Fruit fly (Drosophila melanogaster) whole organism: ENCODE results near the gene bmm.

ENCODE experiments used
- CG8478 ChIP-seq: fragments of >200 bp; optimal IDR thresholded peaks from 2 replicates; lab custom pipeline; 2018; ENCODE audit warnings: inconsistent platforms
- Dll ChIP-seq: fragments of >200 bp; optimal IDR thresholded peaks from 2 replicates; lab custom pipeline; 2017
- EcR ChIP-seq, 2 experiments: fragments of >200 bp; optimal IDR thresholded peaks; 2 replicates each; lab custom pipeline; 2017; ENCODE audit warnings: missing biosample characterization in 2 of 2, missing genetic modification characterization in 2 of 2, missing genetic modification reagents in 2 of 2
- pan ChIP-seq: fragments of >200 bp; optimal IDR thresholded peaks from 2 replicates; lab custom pipeline; 2017
- psq ChIP-seq: fragments of >200 bp; optimal IDR thresholded peaks from 2 replicates; lab custom pipeline; 2017
- usp ChIP-seq: fragments of >200 bp; optimal IDR thresholded peaks from 2 replicates; lab custom pipeline; 2017; ENCODE audit warnings: missing biosample characterization, missing genetic modification characterization, mixed read lengths

Gene bmm

DNA sequence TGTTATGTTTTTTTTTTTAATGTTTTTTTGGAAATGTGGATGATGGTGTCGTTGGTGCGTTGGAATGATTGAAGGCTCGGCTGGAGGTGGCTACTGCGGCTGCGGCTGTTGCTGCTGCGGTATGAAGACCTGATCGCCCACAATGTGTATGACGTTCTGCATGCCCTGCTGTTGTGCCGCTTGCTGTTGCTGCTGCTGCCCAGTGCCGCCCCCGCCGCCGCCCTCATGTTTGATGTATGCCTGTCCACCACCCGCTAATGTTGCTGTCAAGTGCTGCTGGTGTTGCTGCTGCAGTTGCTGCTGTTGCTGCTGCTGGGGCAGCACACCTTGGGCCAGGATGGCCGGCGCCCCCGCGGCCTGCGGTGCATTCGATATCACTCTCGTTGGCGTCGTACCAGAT lies 33.4 kb downstream of the bmm start:
- no peak for TF ChIP-seq CG8478 (lab: Kevin White, UChicago)
- no peak for TF ChIP-seq pan (lab: Kevin White, UChicago)
- no peak for TF ChIP-seq psq (lab: Kevin White, UChicago)
- TF ChIP-seq Dll (lab: Kevin White, UChicago): no peak
- no peak for TF ChIP-seq usp (GFP tag; lab: Kevin White, UChicago)
- TF ChIP-seq EcR (GFP tag; optimal IDR thresholded peaks at IDR 0.05; lab: Kevin White, UChicago): no peak

DNA sequence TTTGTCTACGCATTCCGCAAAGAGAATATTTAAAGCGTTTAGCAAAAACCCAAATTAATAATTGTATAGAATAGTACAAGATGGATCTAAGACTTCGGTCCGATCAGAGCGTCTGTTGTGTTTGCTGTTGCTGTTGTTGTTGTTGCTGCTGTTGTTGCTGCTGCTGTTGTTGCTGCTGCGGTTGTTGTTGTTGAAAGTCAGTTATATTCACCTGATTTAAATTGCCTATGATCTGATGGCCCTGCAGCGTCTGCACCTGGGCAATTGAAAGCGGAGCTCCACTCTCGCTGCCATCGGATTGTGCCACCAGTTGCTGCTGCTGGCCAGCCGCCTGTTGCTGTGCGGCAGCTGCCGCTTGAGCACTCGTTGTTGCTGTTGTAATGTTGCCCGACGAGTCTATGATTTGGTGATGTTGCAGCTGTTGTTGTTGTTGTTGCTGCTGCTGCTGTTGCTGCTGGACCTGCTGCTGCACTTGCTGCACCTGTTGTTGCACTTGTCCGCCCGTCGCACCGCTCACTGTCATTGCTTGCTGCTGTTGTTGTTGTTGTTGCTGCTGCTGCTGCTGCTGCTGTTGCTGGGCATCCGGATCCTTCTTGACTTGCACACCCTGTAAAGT lies 35.0 kb downstream of the bmm start:
- TF ChIP-seq usp (GFP tag; lab: Kevin White, UChicago) (no peak), pan (lab: Kevin White, UChicago) (no peak), psq (lab: Kevin White, UChicago) (no peak)

DNA sequence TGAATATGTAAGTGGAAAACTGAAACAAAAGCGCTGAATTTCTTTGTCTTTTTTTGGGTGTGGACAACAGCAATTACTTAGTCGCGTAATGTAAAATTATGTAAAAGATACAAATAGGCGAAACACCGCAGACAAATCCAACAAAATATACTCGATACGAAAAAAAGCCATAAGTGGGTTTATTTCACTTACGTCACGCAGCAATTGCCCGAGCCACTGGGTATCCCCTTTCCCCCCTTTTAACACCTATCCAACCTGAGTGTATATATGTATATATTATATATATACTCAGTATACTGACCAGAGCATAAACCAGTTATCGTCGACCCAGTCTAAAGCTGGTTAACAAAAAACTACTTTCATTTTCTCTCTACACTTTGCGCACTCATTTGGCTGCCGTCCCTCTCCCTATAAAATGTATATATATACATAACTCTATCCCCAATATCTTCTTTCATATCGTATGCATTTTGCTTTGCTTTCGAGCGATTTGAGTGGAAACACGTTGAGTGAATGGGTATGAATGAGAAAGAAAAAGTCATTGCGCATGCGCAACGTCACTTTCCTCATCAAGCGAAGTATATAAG lies 43.0 kb downstream of the bmm start:
- TF ChIP-seq Dll (lab: Kevin White, UChicago) (no peak), CG8478 (lab: Kevin White, UChicago) (no peak), EcR (GFP tag; optimal IDR thresholded peaks at IDR 0.05; lab: Kevin White, UChicago) (no peak), usp (GFP tag; lab: Kevin White, UChicago) (no peak), psq (lab: Kevin White, UChicago) (no peak), pan (lab: Kevin White, UChicago) (no peak)

DNA sequence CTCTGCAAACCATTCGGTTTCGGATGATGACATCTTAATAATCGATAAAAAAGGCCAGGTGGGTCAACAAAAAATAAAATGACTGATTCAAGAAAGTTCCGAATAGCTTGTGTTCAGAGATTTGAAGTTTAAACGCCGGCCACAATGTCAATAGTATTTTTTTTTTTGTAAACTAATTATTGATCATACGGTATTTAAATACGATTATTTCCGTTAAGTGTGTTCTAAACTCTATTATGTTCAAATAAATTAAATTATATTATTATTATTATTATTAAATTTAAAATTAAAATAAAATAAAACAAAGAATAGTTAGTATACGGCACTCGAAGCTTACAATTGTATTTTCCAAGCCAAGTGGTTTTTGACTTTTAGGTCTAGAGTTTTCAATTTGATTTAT lies 52.8 kb downstream of the bmm start, which contains the start of gene CG13471:
TSS of gene CG13471 (minus strand) at position 101 of the 400 bp plus-strand sequence.
- no peak for TF ChIP-seq psq (lab: Kevin White, UChicago)

DNA sequence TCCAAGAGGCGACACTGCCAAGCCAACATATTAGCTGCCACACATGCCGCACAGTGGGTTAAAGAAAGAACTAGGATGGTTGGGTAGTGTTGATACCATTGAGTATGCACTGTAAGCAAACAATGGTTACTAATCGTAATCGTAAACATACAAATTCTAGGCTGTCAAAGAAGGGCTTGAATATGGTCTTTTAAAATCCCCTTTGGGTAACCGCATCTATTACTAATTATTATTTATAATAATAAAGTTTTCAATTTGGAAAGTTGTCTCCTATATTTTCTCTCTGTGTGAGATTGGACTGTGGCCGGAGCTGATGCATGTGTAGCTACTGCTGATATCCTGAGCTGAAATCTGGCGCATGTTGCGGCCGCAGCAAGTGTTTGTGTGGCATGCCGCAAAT lies 54.4 kb downstream of the bmm start:
- no peak for TF ChIP-seq CG8478 (lab: Kevin White, UChicago)
- TF ChIP-seq Dll (lab: Kevin White, UChicago): no peak
- TF ChIP-seq EcR (GFP tag; optimal IDR thresholded peaks at IDR 0.05; lab: Kevin White, UChicago): no peak
- TF ChIP-seq psq (lab: Kevin White, UChicago): no peak
- no peak for TF ChIP-seq pan (lab: Kevin White, UChicago)
- no peak for TF ChIP-seq usp (GFP tag; lab: Kevin White, UChicago)

DNA sequence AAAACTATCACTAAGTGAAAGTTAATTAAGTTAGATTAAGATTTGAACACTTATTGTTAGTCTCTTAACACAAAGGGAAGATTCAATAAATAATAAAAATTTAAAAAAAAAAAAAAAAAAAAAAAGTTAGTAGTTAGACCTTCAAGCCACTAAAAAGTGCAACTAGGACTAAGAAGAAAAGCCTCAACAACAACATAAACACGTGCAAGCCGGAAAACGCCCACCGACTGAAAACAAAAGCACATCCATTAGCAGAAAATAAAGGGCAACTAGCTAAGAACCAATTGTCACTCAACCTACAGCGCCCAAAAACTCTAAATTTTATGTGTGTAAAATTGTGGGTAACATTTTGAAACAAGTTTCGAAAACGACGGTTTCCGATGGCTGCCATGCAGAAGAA lies 57.8 kb downstream of the bmm start, which contains the start of gene CG13473:
TSS of gene CG13473 (plus strand) at position 301 of the 400 bp plus-strand sequence.
- TF ChIP-seq CG8478 (lab: Kevin White, UChicago): no peak
- no peak for TF ChIP-seq pan (lab: Kevin White, UChicago)
- TF ChIP-seq EcR (GFP tag; optimal IDR thresholded peaks at IDR 0.05; lab: Kevin White, UChicago): no peak
- TF ChIP-seq psq (lab: Kevin White, UChicago): no peak
- no peak for TF ChIP-seq Dll (lab: Kevin White, UChicago)
- TF ChIP-seq usp (GFP tag; lab: Kevin White, UChicago): no peak
